Worm (Caenorhabditis elegans) whole organism, L2 larva: ENCODE results near the gene tag-322.

Experiments
- gmeb-1 ChIP-seq: fragments of 150-350 bp; optimal IDR thresholded peaks from 2 replicates; lab custom pipeline; 2014; ENCODE audit warnings: missing biosample characterization, missing genetic modification characterization
- nhr-77 ChIP-seq: fragments of 150-350 bp; optimal IDR thresholded peaks from 2 replicates; lab custom pipeline; 2014; ENCODE audit warnings: missing biosample characterization, missing genetic modification characterization

DNA sequence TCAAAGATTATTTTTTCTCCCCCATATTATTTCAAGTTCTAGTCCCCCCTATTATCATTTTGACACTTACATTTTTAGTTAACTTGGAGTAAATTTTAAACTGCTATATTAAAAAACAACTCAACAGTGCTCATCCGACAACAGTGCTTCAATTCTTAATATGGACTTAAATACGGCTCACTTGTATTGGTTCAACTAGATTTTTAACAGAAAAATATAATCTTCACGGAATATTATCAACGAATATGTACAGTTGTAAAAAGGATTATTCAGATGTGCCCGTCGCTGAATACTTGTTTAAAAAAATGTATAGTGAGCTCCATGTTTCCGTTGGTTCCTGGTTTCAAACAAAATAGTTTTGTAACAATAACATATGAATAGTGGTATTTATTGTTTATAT, 15.0 kb upstream of the tag-322 start:
- TF ChIP-seq gmeb-1 (tag; lab: Kevin White, UChicago) (no peak), nhr-77 (no peak)
